Fruit fly (Drosophila melanogaster) whole organism, embryonic: ENCODE measurements around the gene Bet5.

Experiments
- CG1024 ChIP-seq: fragments of 200-800 bp; sonication (Bioruptor generic); IDR thresholded peaks from 2 replicates; pipeline ENCODE4 v1.3.6; 2022; ENCODE audit warnings: missing biosample characterization, missing genetic modification characterization
- CG10543 ChIP-seq: fragments of 200-800 bp; sonication (Bioruptor generic); optimal IDR thresholded peaks from 3 replicates; lab custom pipeline; 2017; ENCODE audit warnings: missing biosample characterization, mild to moderate bottlenecking, missing genetic modification characterization, moderate library complexity
- CG10565 ChIP-seq: fragments of 200-800 bp; sonication (Bioruptor generic); optimal IDR thresholded peaks from 3 replicates; lab custom pipeline; 2016; ENCODE audit warnings: missing biosample characterization, mild to moderate bottlenecking, missing genetic modification characterization
- CG11398 ChIP-seq: fragments of 200-800 bp; sonication (Bioruptor generic); optimal IDR thresholded peaks from 2 replicates; lab custom pipeline; 2016; ENCODE audit warnings: missing biosample characterization, missing genetic modification characterization
- CG11723 ChIP-seq: fragments of 200-800 bp; sonication (Bioruptor generic); optimal IDR thresholded peaks from 2 replicates; lab custom pipeline; 2017; ENCODE audit warnings: missing biosample characterization, mild to moderate bottlenecking, missing genetic modification characterization
- CG14710 ChIP-seq: fragments of 200-800 bp; sonication (Bioruptor generic); optimal IDR thresholded peaks from 3 replicates; lab custom pipeline; 2019; ENCODE audit warnings: missing biosample characterization, mild to moderate bottlenecking, missing genetic modification characterization, moderate library complexity
- CG15514 ChIP-seq: fragments of 200-800 bp; sonication (Bioruptor generic); optimal IDR thresholded peaks from 3 replicates; lab custom pipeline; 2017; ENCODE audit warnings: missing biosample characterization, missing genetic modification characterization, mild to moderate bottlenecking, moderate library complexity, missing genetic modification reagents
- CG16813 ChIP-seq: fragments of 200-800 bp; sonication (Bioruptor generic); IDR thresholded peaks from 3 replicates; pipeline ENCODE4 v1.3.6; 2022; ENCODE audit warnings: missing biosample characterization, missing genetic modification characterization; ENCODE audit not compliant: partially characterized antibody
- CG17186 ChIP-seq: fragments of 200-800 bp; sonication (Bioruptor generic); optimal IDR thresholded peaks from 3 replicates; lab custom pipeline; 2017; ENCODE audit warnings: missing biosample characterization, missing genetic modification reagents, missing genetic modification characterization
- CG17361 ChIP-seq: fragments of 200-800 bp; sonication (Bioruptor generic); IDR thresholded peaks from 3 replicates; pipeline ENCODE4 v1.3.6; 2022; ENCODE audit warnings: missing biosample characterization, missing genetic modification characterization
- CG17802 ChIP-seq: fragments of 200-800 bp; sonication (Bioruptor generic); optimal IDR thresholded peaks from 2 replicates; lab custom pipeline; 2018; ENCODE audit warnings: missing biosample characterization, mild to moderate bottlenecking, missing genetic modification characterization, moderate library complexity
- CG2199 ChIP-seq: fragments of 200-800 bp; sonication (Bioruptor generic); IDR thresholded peaks from 3 replicates; pipeline ENCODE4 v1.3.6; 2022; ENCODE audit warnings: missing biosample characterization, missing genetic modification characterization
- CG30403 ChIP-seq: fragments of 200-800 bp; sonication (Bioruptor generic); optimal IDR thresholded peaks from 3 replicates; lab custom pipeline; 2016; ENCODE audit warnings: missing biosample characterization, missing genetic modification characterization
- CG3726 ChIP-seq: fragments of 200-800 bp; sonication (Bioruptor generic); IDR thresholded peaks from 3 replicates; pipeline ENCODE4, ENCODE4 v1.3.6; 2022; ENCODE audit warnings: missing biosample characterization, missing genetic modification characterization
- CG4328 ChIP-seq: fragments of 200-800 bp; sonication (Bioruptor generic); optimal IDR thresholded peaks from 3 replicates; lab custom pipeline; 2017; ENCODE audit warnings: missing biosample characterization, missing genetic modification reagents, missing genetic modification characterization
- CG6854 ChIP-seq: fragments of 200-800 bp; sonication (Bioruptor generic); optimal IDR thresholded peaks from 3 replicates; lab custom pipeline; 2017; ENCODE audit warnings: missing biosample characterization, mild to moderate bottlenecking, missing genetic modification characterization
- CG7271 ChIP-seq: fragments of 200-800 bp; sonication (Bioruptor generic); optimal IDR thresholded peaks from 2 replicates; lab custom pipeline; 2018; ENCODE audit warnings: missing biosample characterization, mild to moderate bottlenecking, missing genetic modification characterization, moderate library complexity
- CG7357 ChIP-seq: fragments of 200-800 bp; sonication (Bioruptor generic); IDR thresholded peaks from 3 replicates; pipeline ENCODE4 v1.3.6; 2022; ENCODE audit warnings: missing biosample characterization, missing genetic modification characterization
- CG7372 ChIP-seq: fragments of 200-800 bp; sonication (Bioruptor generic); IDR thresholded peaks from 2 replicates; pipeline ENCODE4 v1.3.6; 2022; ENCODE audit warnings: missing biosample characterization, missing genetic modification characterization
- D19B ChIP-seq: fragments of 200-800 bp; sonication (Bioruptor generic); optimal IDR thresholded peaks from 2 replicates; lab custom pipeline; 2017; ENCODE audit warnings: missing biosample characterization, mild to moderate bottlenecking, missing genetic modification characterization
- Elba2 ChIP-seq: fragments of 200-800 bp; sonication (Bioruptor generic); optimal IDR thresholded peaks from 3 replicates; lab custom pipeline; 2016; ENCODE audit warnings: missing biosample characterization, missing genetic modification characterization
- Hey ChIP-seq: fragments of 200-800 bp; sonication (Bioruptor generic); optimal IDR thresholded peaks from 3 replicates; lab custom pipeline; 2018; ENCODE audit warnings: missing biosample characterization, mild to moderate bottlenecking, missing genetic modification characterization
- Max ChIP-seq: fragments of 200-800 bp; sonication (Bioruptor generic); optimal IDR thresholded peaks from 2 replicates; lab custom pipeline; 2016; ENCODE audit warnings: missing biosample characterization, mild to moderate bottlenecking, missing genetic modification characterization
- Oli ChIP-seq: fragments of 200-800 bp; sonication (Bioruptor generic); optimal IDR thresholded peaks from 2 replicates; lab custom pipeline; 2018; ENCODE audit warnings: missing biosample characterization, mild to moderate bottlenecking, missing genetic modification characterization, moderate library complexity
- Spps ChIP-seq: fragments of 200-800 bp; sonication (Bioruptor generic); optimal IDR thresholded peaks from 2 replicates; lab custom pipeline; 2018; ENCODE audit warnings: missing biosample characterization, mild to moderate bottlenecking, missing genetic modification characterization
- Sry-δ ChIP-seq: fragments of 200-800 bp; sonication (Bioruptor generic); optimal IDR thresholded peaks from 2 replicates; lab custom pipeline; 2016; ENCODE audit warnings: missing biosample characterization, missing genetic modification characterization
- Ssrp ChIP-seq: fragments of 200-800 bp; sonication (Bioruptor generic); optimal IDR thresholded peaks from 2 replicates; lab custom pipeline; 2018; ENCODE audit warnings: missing biosample characterization, mild to moderate bottlenecking, missing genetic modification characterization, moderate library complexity
- ab ChIP-seq: fragments of 200-800 bp; sonication (Bioruptor generic); optimal IDR thresholded peaks from 2 replicates; lab custom pipeline; 2016; ENCODE audit warnings: missing biosample characterization, missing genetic modification characterization
- bsh ChIP-seq, 2 experiments: fragments of 200-800 bp; sonication (Bioruptor generic); optimal IDR thresholded peaks; 2 replicates each; lab custom pipeline; 2017 to 2018; ENCODE audit warnings: mild to moderate bottlenecking in 2 of 2, missing biosample characterization in 2 of 2, missing genetic modification characterization in 2 of 2, moderate library complexity in 1 of 2
- cg ChIP-seq: fragments of 200-800 bp; sonication (Bioruptor generic); optimal IDR thresholded peaks from 3 replicates; lab custom pipeline; 2019; ENCODE audit warnings: missing biosample characterization, mild to moderate bottlenecking, missing genetic modification characterization, moderate library complexity
- ci ChIP-seq: fragments of 200-800 bp; sonication (Bioruptor generic); IDR thresholded peaks from 3 replicates; pipeline ENCODE4 v1.3.6; 2022; ENCODE audit warnings: missing biosample characterization, missing genetic modification characterization
- corto ChIP-seq: fragments of 200-800 bp; sonication (Bioruptor generic); optimal IDR thresholded peaks from 2 replicates; lab custom pipeline; 2016; ENCODE audit warnings: missing biosample characterization, mild to moderate bottlenecking, missing genetic modification characterization, moderate library complexity
- ham ChIP-seq: fragments of 200-800 bp; sonication (Bioruptor generic); IDR thresholded peaks from 2 replicates; pipeline ENCODE4 v1.3.6; 2022; ENCODE audit warnings: missing biosample characterization, missing genetic modification characterization
- hb ChIP-seq: fragments of 200-800 bp; sonication (Bioruptor generic); IDR thresholded peaks from 3 replicates; pipeline ENCODE4 v1.3.6; 2022; ENCODE audit warnings: missing biosample characterization, missing genetic modification characterization; ENCODE audit not compliant: partially characterized antibody
- lmd ChIP-seq: fragments of 200-800 bp; sonication (Bioruptor generic); IDR thresholded peaks from 2 replicates; pipeline ENCODE4 v1.3.6; 2022; ENCODE audit warnings: missing biosample characterization, missing genetic modification characterization
- lov ChIP-seq, 2 experiments: fragments of 200-800 bp in 1 of 2; fragments of >200 bp in 1 of 2; sonication (Bioruptor generic) in 1 of 2; IDR thresholded peaks in 1 of 2; optimal IDR thresholded peaks in 1 of 2; 2 replicates in 1 of 2; 3 replicates in 1 of 2; pipeline versions ENCODE4 v1.3.6 to Lab custom; 2017 to 2022; ENCODE audit warnings: missing biosample characterization in 1 of 2, missing genetic modification characterization in 1 of 2
- pfk ChIP-seq: fragments of 200-800 bp; sonication (Bioruptor generic); optimal IDR thresholded peaks from 2 replicates; lab custom pipeline; 2018; ENCODE audit warnings: missing biosample characterization, mild to moderate bottlenecking, missing genetic modification characterization, moderate library complexity
- phol ChIP-seq: fragments of 200-800 bp; sonication (Bioruptor generic); optimal IDR thresholded peaks from 3 replicates; lab custom pipeline; 2018; ENCODE audit warnings: missing biosample characterization, mild to moderate bottlenecking, missing genetic modification characterization, moderate library complexity
- pum ChIP-seq: fragments of 200-800 bp; sonication (Bioruptor generic); optimal IDR thresholded peaks from 2 replicates; lab custom pipeline; 2016; ENCODE audit warnings: missing biosample characterization, missing genetic modification characterization
- sd ChIP-seq: fragments of 200-800 bp; sonication (Bioruptor generic); optimal IDR thresholded peaks from 3 replicates; lab custom pipeline; 2018; ENCODE audit warnings: missing biosample characterization, mild to moderate bottlenecking, missing genetic modification characterization, moderate library complexity
- sisA ChIP-seq: fragments of 200-800 bp; sonication (Bioruptor generic); IDR thresholded peaks from 2 replicates; pipeline ENCODE4 v1.3.6; 2022; ENCODE audit warnings: missing biosample characterization, missing genetic modification characterization
- slbo ChIP-seq: fragments of 200-800 bp; sonication (Bioruptor generic); IDR thresholded peaks from 2 replicates; pipeline ENCODE4 v1.3.6; 2022; ENCODE audit warnings: missing biosample characterization, missing genetic modification characterization
- slou ChIP-seq: fragments of 200-800 bp; sonication (Bioruptor generic); optimal IDR thresholded peaks from 3 replicates; lab custom pipeline; 2016; ENCODE audit warnings: missing biosample characterization, missing genetic modification characterization
- stc ChIP-seq: fragments of 200-800 bp; sonication (Bioruptor generic); IDR thresholded peaks from 2 replicates; pipeline ENCODE4 v1.3.6; 2022; ENCODE audit warnings: missing biosample characterization, missing genetic modification characterization
- stwl ChIP-seq: fragments of 200-800 bp; sonication (Bioruptor generic); optimal IDR thresholded peaks from 3 replicates; lab custom pipeline; 2018; ENCODE audit warnings: missing biosample characterization, mild to moderate bottlenecking, missing genetic modification characterization, moderate library complexity
- tgo ChIP-seq: fragments of 200-800 bp; sonication (Bioruptor generic); IDR thresholded peaks from 3 replicates; pipeline ENCODE4 v1.3.6; 2022; ENCODE audit warnings: missing biosample characterization, missing genetic modification characterization
- usp ChIP-seq: fragments of >200 bp; optimal IDR thresholded peaks from 2 replicates; lab custom pipeline; 2017; ENCODE audit warnings: missing biosample characterization, missing genetic modification characterization
- wek ChIP-seq: fragments of 200-800 bp; sonication (Bioruptor generic); optimal IDR thresholded peaks from 3 replicates; lab custom pipeline; 2018; ENCODE audit warnings: missing biosample characterization, mild to moderate bottlenecking, missing genetic modification characterization, moderate library complexity

Bet5 gene

dm6 chr3R:30203104-30203986 lies 23.3 kb downstream of the Bet5 start (continued):
- TF ChIP-seq CG14710 (peak; percentile 95), wek (GFP tag; lab: Kevin White, UChicago) (peak; percentile 80), CG17361 (peak; percentile 96), CG10565 (peak; percentile 93), Spps (tag; lab: Kevin White, UChicago) (peak; percentile 80), pfk (GFP tag; lab: Kevin White, UChicago) (no peak), Oli (tag; lab: Kevin White, UChicago) (peak; percentile 94), cg (GFP tag; lab: Kevin White, UChicago) (no peak), sisA (GFP tag; lab: Robert Waterston, UW) (peak; percentile 98), sd (peak; percentile 96), CG3726 (GFP tag; lab: Robert Waterston, UW) (peak; percentile 87), CG7357 (peak; percentile 88), Max (peak; percentile 97), CG16813 (GFP tag; lab: Robert Waterston, UW) (no peak), ham (GFP tag; lab: Robert Waterston, UW) (peak; percentile 74), CG11723 (GFP tag; lab: Kevin White, UChicago) (peak; percentile 95), lmd (peak; percentile 96), Hey (tag; lab: Kevin White, UChicago) (peak; percentile 60), D19B (peak; percentile 93), CG30403 (GFP tag; lab: Kevin White, UChicago) (peak; percentile 97), CG6854 (GFP tag; lab: Kevin White, UChicago) (peak; percentile 93), Sry-δ (GFP tag; lab: Kevin White, UChicago) (peak; percentile 77), usp (no peak), tgo (GFP tag; lab: Robert Waterston, UW) (peak; percentile 92), stc (GFP tag; lab: Robert Waterston, UW) (peak; percentile 92), CG1024 (GFP tag; lab: Robert Waterston, UW) (peak; percentile 90), CG7372 (GFP tag; lab: Robert Waterston, UW) (peak; percentile 92), CG4328 (peak; percentile 90), slbo (GFP tag; lab: Robert Waterston, UW) (peak; percentile 92), CG17802 (tag; lab: Kevin White, UChicago) (peak; percentile 87), hb (GFP tag; lab: Robert Waterston, UW) (no peak), stwl (tag; lab: Kevin White, UChicago) (peak; percentile 8), CG7271 (peak; percentile 56), pum (peak; percentile 98), CG15514 (peak; percentile 93), CG2199 (GFP tag; lab: Robert Waterston, UW) (peak; percentile 98; the same call in 2 of the 3 replicates), corto (GFP tag; lab: Kevin White, UChicago) (no peak), slou (GFP tag; lab: Kevin White, UChicago) (peak; percentile 91), bsh (GFP tag; optimal IDR thresholded peaks at IDR 0.05; lab: Kevin White, UChicago) (peak; percentile 22 to 89), lov (optimal IDR thresholded peaks at IDR 0.05; lab: Kevin White, UChicago) (no peak), lov (GFP tag; IDR thresholded peaks at IDR 0.05; lab: Robert Waterston, UW) (0 out of 3 replicates have a peak, but pooled peaks have one; percentile 3), ci (GFP tag; lab: Robert Waterston, UW) (peak; percentile 80), phol (tag; lab: Kevin White, UChicago) (peak; percentile 96), CG11398 (GFP tag; lab: Kevin White, UChicago) (peak; percentile 93), CG17186 (GFP tag; lab: Kevin White, UChicago) (peak; percentile 89), Ssrp (tag; lab: Kevin White, UChicago) (peak; percentile 90), Elba2 (GFP tag; lab: Kevin White, UChicago) (no peak), CG10543 (GFP tag; lab: Kevin White, UChicago) (peak; percentile 92), ab (GFP tag; lab: Kevin White, UChicago) (peak; percentile 81)
